Worm (Caenorhabditis elegans) whole organism, late embryonic: Measurements from ENCODE around the gene T06F4.1.

ENCODE experiments used
- Y22D7AL.16 ChIP-seq: sonication (generic microtip); optimal IDR thresholded peaks from 2 replicates; lab custom pipeline; 2016; ENCODE audit warnings: missing genetic modification characterization, missing compliant biosample characterization
- ama-1 ChIP-seq: fragments of 150-350 bp; optimal IDR thresholded peaks from 2 replicates; lab custom pipeline; 2014
- ceh-14 ChIP-seq: sonication (generic microtip); optimal IDR thresholded peaks from 2 replicates; lab custom pipeline; 2016; ENCODE audit warnings: missing genotype, missing genetic modification characterization, missing compliant biosample characterization
- ceh-9 ChIP-seq: sonication (generic microtip); optimal IDR thresholded peaks from 2 replicates; lab custom pipeline; 2016; ENCODE audit warnings: mild to moderate bottlenecking, missing genetic modification characterization, inconsistent platforms, missing compliant biosample characterization
- dve-1 ChIP-seq: sonication (generic microtip); optimal IDR thresholded peaks from 2 replicates; lab custom pipeline; 2017; ENCODE audit warnings: antibody characterized with exemption, mild to moderate bottlenecking, missing genetic modification characterization, missing compliant biosample characterization
- hlh-15 ChIP-seq: sonication (generic microtip); optimal IDR thresholded peaks from 2 replicates; lab custom pipeline; 2016; ENCODE audit warnings: missing genetic modification characterization, missing compliant biosample characterization
- hlh-8 ChIP-seq: sonication (generic microtip); optimal IDR thresholded peaks from 2 replicates; lab custom pipeline; 2016; ENCODE audit warnings: missing genotype, missing genetic modification characterization, missing compliant biosample characterization
- pag-3 ChIP-seq: sonication (generic microtip); optimal IDR thresholded peaks from 2 replicates; lab custom pipeline; 2016; ENCODE audit warnings: missing compliant biosample characterization, missing genetic modification characterization, borderline replicate concordance
- pqm-1 ChIP-seq: sonication (generic microtip); optimal IDR thresholded peaks from 2 replicates; lab custom pipeline; 2016; ENCODE audit warnings: missing genetic modification characterization, missing compliant biosample characterization
- tbx-2 ChIP-seq: sonication (generic microtip); optimal IDR thresholded peaks from 2 replicates; lab custom pipeline; 2016; ENCODE audit warnings: missing genetic modification characterization, missing compliant biosample characterization
- ttx-3 ChIP-seq: sonication (generic microtip); optimal IDR thresholded peaks from 2 replicates; lab custom pipeline; 2016; ENCODE audit warnings: missing genetic modification reagents, missing genetic modification characterization, missing compliant biosample characterization

- TF ChIP-seq hlh-8 (tag; lab: Kevin White, UChicago) (no peak), dve-1 (tag; lab: Kevin White, UChicago) (no peak), tbx-2 (tag; lab: Kevin White, UChicago) (no peak), pqm-1 (tag; lab: Kevin White, UChicago) (no peak), ttx-3 (tag; lab: Kevin White, UChicago) (no peak), pag-3 (tag; lab: Kevin White, UChicago) (no peak), ceh-14 (tag; lab: Kevin White, UChicago) (no peak), hlh-15 (no peak), ceh-9 (tag; lab: Kevin White, UChicago) (no peak), ama-1 (no peak), Y22D7AL.16 (tag; lab: Kevin White, UChicago) (no peak)
Observed at ce11 chrX:4094979-4095378, 15.8 kb upstream of the T06F4.1 start.
